Fruit fly (Drosophila melanogaster) Kc167 (cell line): ENCODE data around the gene Tengl3.

Experiments used
- Myc ChIP-seq: fragments of >200 bp; optimal IDR thresholded peaks from 2 replicates; lab custom pipeline; 2017; ENCODE audit warnings: missing external identifiers
- Sin3A ChIP-seq: fragments of >200 bp; optimal IDR thresholded peaks from 2 replicates; lab custom pipeline; 2018; ENCODE audit warnings: missing external identifiers
- h ChIP-seq: fragments of >200 bp; optimal IDR thresholded peaks from 3 replicates; lab custom pipeline; 2018; ENCODE audit warnings: missing external identifiers
- insv ChIP-seq: fragments of >200 bp; optimal IDR thresholded peaks from 3 replicates; lab custom pipeline; 2018; ENCODE audit warnings: missing external identifiers
- psq ChIP-seq: fragments of >200 bp; optimal IDR thresholded peaks from 2 replicates; lab custom pipeline; 2017; ENCODE audit warnings: missing external identifiers
- ttk ChIP-seq: sonication (Bioruptor generic); optimal IDR thresholded peaks from 2 replicates; lab custom pipeline; 2017; ENCODE audit warnings: missing external identifiers

The Tengl3 gene

dm6 chr2L:2198613-2199432 lies 39.2 kb downstream of the Tengl3 start:
- TF ChIP-seq h (lab: Kevin White, UChicago) (no peak), ttk (lab: Kevin White, UChicago) (no peak), psq (no peak), insv (lab: Kevin White, UChicago) (no peak), Myc (no peak), Sin3A (lab: Kevin White, UChicago) (no peak)

- TF ChIP-seq psq (no peak), h (lab: Kevin White, UChicago) (no peak)
Observed at dm6 chr2L:2198119-2198494, 39.9 kb downstream of the Tengl3 start.

dm6 chr2L:2197475-2198118 lies 40.5 kb downstream of the Tengl3 start, which contains the start of gene COX7AL2:
COX7AL2 (minus strand) TSS chr2L:2197912.
- TF ChIP-seq Myc (no peak), h (lab: Kevin White, UChicago) (no peak), ttk (lab: Kevin White, UChicago) (no peak), insv (lab: Kevin White, UChicago) (no peak), Sin3A (lab: Kevin White, UChicago) (no peak), psq (no peak)

- no peak for TF ChIP-seq Sin3A (lab: Kevin White, UChicago)
- no peak for TF ChIP-seq h (lab: Kevin White, UChicago)
- TF ChIP-seq ttk (lab: Kevin White, UChicago), result no peak
- no peak for TF ChIP-seq insv (lab: Kevin White, UChicago)
- no peak for TF ChIP-seq psq
- TF ChIP-seq Myc, result no peak
Observed at dm6 chr2L:2196590-2197474, 41.2 kb downstream of the Tengl3 start.

- TF ChIP-seq Myc, result no peak
- TF ChIP-seq insv (lab: Kevin White, UChicago), result no peak
- no peak for TF ChIP-seq ttk (lab: Kevin White, UChicago)
- no peak for TF ChIP-seq h (lab: Kevin White, UChicago)
- TF ChIP-seq psq, result no peak
- no peak for TF ChIP-seq Sin3A (lab: Kevin White, UChicago)
Observed at dm6 chr2L:2195328-2195727, 42.7 kb downstream of the Tengl3 start.

- TF ChIP-seq Sin3A (lab: Kevin White, UChicago), result no peak
- no peak for TF ChIP-seq ttk (lab: Kevin White, UChicago)
- peak; percentile 32 for TF ChIP-seq h (lab: Kevin White, UChicago)
- no peak for TF ChIP-seq psq
- TF ChIP-seq insv (lab: Kevin White, UChicago), result peak; percentile 22
- TF ChIP-seq Myc, result no peak
Observed at dm6 chr2L:2194305-2194828, 43.7 kb downstream of the Tengl3 start.

- TF ChIP-seq h (lab: Kevin White, UChicago), result no peak
- TF ChIP-seq insv (lab: Kevin White, UChicago), result no peak
- no peak for TF ChIP-seq Myc
- no peak for TF ChIP-seq ttk (lab: Kevin White, UChicago)
- TF ChIP-seq Sin3A (lab: Kevin White, UChicago), result no peak
- no peak for TF ChIP-seq psq
Observed at dm6 chr2L:2193357-2193780, 44.7 kb downstream of the Tengl3 start.

- no peak for TF ChIP-seq psq
- TF ChIP-seq Sin3A (lab: Kevin White, UChicago), result no peak
- no peak for TF ChIP-seq h (lab: Kevin White, UChicago)
- no peak for TF ChIP-seq insv (lab: Kevin White, UChicago)
- no peak for TF ChIP-seq ttk (lab: Kevin White, UChicago)
- TF ChIP-seq Myc, result no peak
Observed at dm6 chr2L:2192123-2192601, 45.9 kb downstream of the Tengl3 start, which contains the start of gene CG10874. CG10874 (minus strand) TSS chr2L:2192386.

- TF ChIP-seq Sin3A (lab: Kevin White, UChicago), result no peak
- no peak for TF ChIP-seq h (lab: Kevin White, UChicago)
- TF ChIP-seq ttk (lab: Kevin White, UChicago), result no peak
- TF ChIP-seq Myc, result no peak
- no peak for TF ChIP-seq insv (lab: Kevin White, UChicago)
- TF ChIP-seq psq, result no peak
Observed at dm6 chr2L:2191404-2191803, 46.6 kb downstream of the Tengl3 start.

- TF ChIP-seq h (lab: Kevin White, UChicago) (no peak), psq (no peak), Myc (no peak), Sin3A (lab: Kevin White, UChicago) (no peak), ttk (lab: Kevin White, UChicago) (no peak), insv (lab: Kevin White, UChicago) (no peak)
Observed at dm6 chr2L:2190684-2191083, 47.4 kb downstream of the Tengl3 start.

dm6 chr2L:2189100-2189499 lies 49.0 kb downstream of the Tengl3 start:
- TF ChIP-seq Myc, result no peak
